Worm (Caenorhabditis elegans) whole organism, midembryonic: ENCODE data around the gene Y32B12A.5.

Experiments used
- T22C8.4 ChIP-seq: fragments of 200-800 bp; sonication (Bioruptor generic); IDR thresholded peaks from 2 replicates; pipeline ENCODE4 v1.3.6; 2022; ENCODE audit warnings: missing genetic modification characterization, missing compliant biosample characterization
- cog-1 ChIP-seq: sonication (generic microtip); optimal IDR thresholded peaks from 2 replicates; lab custom pipeline; 2016; ENCODE audit warnings: missing genetic modification characterization, missing compliant biosample characterization
- flt-1 ChIP-seq: fragments of 200-800 bp; sonication (Bioruptor generic); IDR thresholded peaks from 2 replicates; pipeline ENCODE4 v1.3.6; 2022; ENCODE audit warnings: missing genetic modification characterization, missing compliant biosample characterization
- klf-2 ChIP-seq: fragments of 200-800 bp; sonication (Bioruptor generic); conservative IDR thresholded peaks from 2 replicates; pipeline ENCODE4 v1.3.6; 2022; ENCODE audit warnings: missing genetic modification reagents, missing genetic modification characterization, missing compliant biosample characterization
- med-1 ChIP-seq: sonication (generic microtip); optimal IDR thresholded peaks from 2 replicates; lab custom pipeline; 2017; ENCODE audit warnings: missing genetic modification characterization, mild to moderate bottlenecking, missing compliant biosample characterization, antibody characterized with exemption, missing genetic modification reagents; ENCODE audit not compliant: insufficient read depth
- ref-1 ChIP-seq: fragments of 200-800 bp; sonication (Bioruptor generic); conservative IDR thresholded peaks from 2 replicates; pipeline ENCODE4 v1.3.6; 2022; ENCODE audit warnings: missing genetic modification reagents, missing genetic modification characterization, missing compliant biosample characterization
- tab-1 ChIP-seq: fragments of 200-800 bp; sonication (Bioruptor generic); IDR thresholded peaks from 2 replicates; pipeline ENCODE4 v1.3.6; 2022; ENCODE audit warnings: missing genetic modification characterization, missing compliant biosample characterization
- ztf-23 ChIP-seq: fragments of 200-800 bp; sonication (Bioruptor generic); IDR thresholded peaks from 2 replicates; pipeline ENCODE4 v1.3.6; 2022; ENCODE audit warnings: missing genetic modification reagents, missing genetic modification characterization, missing compliant biosample characterization
- ztf-29 ChIP-seq: fragments of 200-800 bp; sonication (Bioruptor generic); IDR thresholded peaks from 2 replicates; pipeline ENCODE4 v1.3.6; 2022; ENCODE audit warnings: missing genetic modification reagents, missing genetic modification characterization, missing compliant biosample characterization

The Y32B12A.5 gene

DNA sequence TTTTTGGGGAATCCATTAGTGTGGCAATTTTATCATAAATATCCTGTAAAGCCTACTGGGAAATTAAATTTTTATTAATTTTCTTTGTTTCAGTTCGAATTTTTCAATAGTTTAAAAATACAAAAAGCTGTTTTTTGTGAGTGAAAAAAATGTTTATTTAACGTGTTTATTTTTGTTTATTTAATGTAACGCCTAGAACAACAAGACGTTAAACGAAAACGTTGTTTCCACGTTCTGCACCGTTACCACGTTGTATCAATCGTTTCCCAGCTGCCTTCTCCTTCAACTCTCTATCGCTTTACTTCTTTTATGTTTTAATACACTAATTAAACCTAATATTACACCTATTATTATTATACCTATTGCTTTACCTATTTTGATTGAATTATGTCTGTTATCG lies 39.6 kb downstream of the Y32B12A.5 start, which contains the start of gene T08G3.13:
T08G3.13 (plus strand) TSS at position 301 of the 400 bp plus-strand sequence.
- no peak for TF ChIP-seq ref-1 (GFP tag; lab: Robert Waterston, UW)
- TF ChIP-seq flt-1 (GFP tag; lab: Robert Waterston, UW) = no peak
- TF ChIP-seq T22C8.4 (GFP tag; lab: Robert Waterston, UW) = no peak
- no peak for TF ChIP-seq ztf-29 (GFP tag; lab: Robert Waterston, UW)
- no peak for TF ChIP-seq ztf-23 (GFP tag; lab: Robert Waterston, UW)
- TF ChIP-seq med-1 (GFP tag; lab: Kevin White, UChicago) = no peak
- TF ChIP-seq tab-1 (GFP tag; lab: Robert Waterston, UW) = no peak
- no peak for TF ChIP-seq cog-1 (tag; lab: Kevin White, UChicago)
- no peak for TF ChIP-seq klf-2 (GFP tag; lab: Robert Waterston, UW)

ce11 chrV:16446191-16446590 lies 41.2 kb downstream of the Y32B12A.5 start:
- TF ChIP-seq tab-1 (GFP tag; lab: Robert Waterston, UW) = no peak
- no peak for TF ChIP-seq ztf-23 (GFP tag; lab: Robert Waterston, UW)
- no peak for TF ChIP-seq T22C8.4 (GFP tag; lab: Robert Waterston, UW)
- no peak for TF ChIP-seq klf-2 (GFP tag; lab: Robert Waterston, UW)
- no peak for TF ChIP-seq flt-1 (GFP tag; lab: Robert Waterston, UW)
- TF ChIP-seq med-1 (GFP tag; lab: Kevin White, UChicago) = no peak
- no peak for TF ChIP-seq cog-1 (tag; lab: Kevin White, UChicago)

DNA sequence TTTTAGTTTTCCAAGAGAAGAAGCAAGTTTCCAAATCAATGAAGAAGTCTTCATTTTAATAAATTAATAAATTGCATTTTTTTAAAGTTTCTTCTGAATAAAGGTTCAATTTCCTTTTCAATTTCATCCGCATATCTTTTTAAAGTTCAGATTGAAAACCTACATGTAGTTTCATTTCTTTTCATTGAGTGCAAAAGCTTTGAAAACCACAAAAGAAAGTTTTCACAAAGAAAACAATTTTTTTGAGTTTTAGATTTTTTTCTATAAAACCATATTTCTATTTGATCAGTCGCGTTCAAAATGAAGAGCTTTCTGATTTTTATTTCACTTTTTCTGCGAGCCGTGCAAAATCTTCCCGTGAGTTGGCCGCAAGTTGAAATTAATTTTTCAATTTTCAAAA lies 41.7 kb downstream of the Y32B12A.5 start, which contains the start of gene T08G3.6:
T08G3.6 (plus strand) TSS at position 301 of the 400 bp plus-strand sequence.
- TF ChIP-seq med-1 (GFP tag; lab: Kevin White, UChicago) (no peak), ztf-23 (GFP tag; lab: Robert Waterston, UW) (no peak), tab-1 (GFP tag; lab: Robert Waterston, UW) (no peak)

DNA sequence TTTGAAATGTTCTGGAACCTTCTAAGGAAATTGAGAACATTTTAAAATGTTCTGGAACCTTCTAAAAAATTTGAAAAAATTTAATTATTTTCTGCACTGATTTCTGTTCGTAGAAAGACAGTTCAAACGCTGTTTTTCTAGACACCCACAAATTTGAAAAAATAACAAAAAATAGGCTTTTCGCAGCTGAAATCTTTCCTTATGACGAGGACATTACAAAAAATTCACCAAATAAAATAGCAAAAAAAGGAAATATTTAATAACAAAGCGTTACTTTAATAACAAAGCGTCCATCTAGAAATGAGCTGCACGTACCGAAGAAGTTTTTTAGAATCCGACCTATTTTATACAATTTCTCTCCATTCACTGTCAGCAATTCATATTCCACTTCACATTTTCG lies 43.7 kb downstream of the Y32B12A.5 start, which contains the start of gene srh-141:
srh-141 (plus strand) TSS at position 301 of the 400 bp plus-strand sequence.
- TF ChIP-seq tab-1 (GFP tag; lab: Robert Waterston, UW) = no peak
- no peak for TF ChIP-seq cog-1 (tag; lab: Kevin White, UChicago)
- no peak for TF ChIP-seq T22C8.4 (GFP tag; lab: Robert Waterston, UW)
- no peak for TF ChIP-seq ztf-23 (GFP tag; lab: Robert Waterston, UW)
- TF ChIP-seq klf-2 (GFP tag; lab: Robert Waterston, UW) = no peak

DNA sequence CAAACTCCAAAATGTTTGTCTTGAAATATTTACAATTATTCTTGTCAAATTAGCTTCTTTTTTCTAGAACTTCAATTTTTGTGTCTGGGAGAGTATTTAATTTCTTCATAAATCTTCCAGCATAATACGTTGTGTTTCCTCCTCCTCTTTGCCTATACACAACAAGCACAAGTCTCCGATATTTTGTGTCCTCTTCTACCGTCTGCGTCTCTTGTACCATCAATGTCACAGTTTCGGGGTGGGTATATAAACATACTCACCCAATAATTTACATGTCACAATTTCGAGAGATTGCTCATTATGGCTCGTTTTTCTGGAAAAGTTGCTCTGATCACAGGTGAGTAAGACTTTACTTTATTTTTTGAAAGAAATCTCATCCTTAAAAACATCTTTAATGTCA lies 49.8 kb downstream of the Y32B12A.5 start, which contains the start of gene F26D2.15:
F26D2.15 (plus strand) TSS at position 301 of the 400 bp plus-strand sequence.
- TF ChIP-seq flt-1 (GFP tag; lab: Robert Waterston, UW) (no peak), ztf-23 (GFP tag; lab: Robert Waterston, UW) (no peak), tab-1 (GFP tag; lab: Robert Waterston, UW) (no peak), klf-2 (GFP tag; lab: Robert Waterston, UW) (no peak), ztf-29 (GFP tag; lab: Robert Waterston, UW) (no peak), T22C8.4 (GFP tag; lab: Robert Waterston, UW) (no peak), cog-1 (tag; lab: Kevin White, UChicago) (no peak)
